Worm (Caenorhabditis elegans) whole organism, midembryonic: ENCODE measurements around the gene T14G8.2.

Experiments
- cog-1 ChIP-seq: sonication (generic microtip); optimal IDR thresholded peaks from 2 replicates; lab custom pipeline; 2016; ENCODE audit warnings: missing genetic modification characterization, missing compliant biosample characterization
- flt-1 ChIP-seq: fragments of 200-800 bp; sonication (Bioruptor generic); IDR thresholded peaks from 2 replicates; pipeline ENCODE4 v1.3.6; 2022; ENCODE audit warnings: missing genetic modification characterization, missing compliant biosample characterization
- tab-1 ChIP-seq: fragments of 200-800 bp; sonication (Bioruptor generic); IDR thresholded peaks from 2 replicates; pipeline ENCODE4 v1.3.6; 2022; ENCODE audit warnings: missing genetic modification characterization, missing compliant biosample characterization
- ztf-29 ChIP-seq: fragments of 200-800 bp; sonication (Bioruptor generic); IDR thresholded peaks from 2 replicates; pipeline ENCODE4 v1.3.6; 2022; ENCODE audit warnings: missing genetic modification reagents, missing genetic modification characterization, missing compliant biosample characterization

DNA sequence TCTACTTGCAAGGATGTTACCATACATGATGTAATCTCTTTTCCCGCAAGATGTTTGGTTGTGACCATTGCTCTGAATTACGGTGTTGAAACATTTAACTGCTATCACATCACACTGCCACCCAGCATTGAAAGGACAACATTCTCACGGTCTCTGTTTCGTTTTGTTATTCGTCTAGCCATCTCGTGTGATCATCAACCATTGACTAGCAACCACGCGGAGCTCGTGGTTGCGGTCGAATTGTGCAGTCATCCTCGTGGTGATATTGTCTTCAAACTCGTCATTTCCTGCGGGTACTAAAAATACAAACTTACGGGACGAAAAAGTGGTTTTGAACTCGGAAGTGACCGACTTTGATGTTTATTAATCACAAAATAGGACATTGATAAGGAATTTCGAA lies 17.8 kb downstream of the T14G8.2 start:
- no peak for TF ChIP-seq flt-1
- no peak for TF ChIP-seq ztf-29 (GFP tag; lab: Robert Waterston, UW)
- TF ChIP-seq cog-1 (tag; lab: Kevin White, UChicago), result no peak
- TF ChIP-seq tab-1, result no peak
